Worm (Caenorhabditis elegans) whole organism, mixed stage, embryonic: Measurements from ENCODE around the gene C26D10.3.

ENCODE experiments used
- ceh-43 ChIP-seq: fragments of 200-800 bp; sonication (Bioruptor generic); optimal IDR thresholded peaks from 2 replicates; lab custom pipeline; 2018; ENCODE audit warnings: mild to moderate bottlenecking, missing genetic modification characterization, moderate library complexity, missing compliant biosample characterization
- ces-1 ChIP-seq: fragments of 150-350 bp; optimal IDR thresholded peaks from 2 replicates; lab custom pipeline; 2014; ENCODE audit warnings: missing biosample characterization, missing genetic modification reagents, missing genetic modification characterization
- elt-3 ChIP-seq: fragments of 150-350 bp; optimal IDR thresholded peaks from 2 replicates; lab custom pipeline; 2014; ENCODE audit warnings: missing biosample characterization, missing genetic modification characterization
- hlh-1 ChIP-seq: fragments of 150-350 bp; optimal IDR thresholded peaks from 2 replicates; lab custom pipeline; 2014; ENCODE audit warnings: missing biosample characterization, missing genetic modification reagents, missing genetic modification characterization
- lin-13 ChIP-seq: fragments of 150-350 bp; optimal IDR thresholded peaks from 2 replicates; lab custom pipeline; 2014; ENCODE audit warnings: missing biosample characterization, missing genetic modification characterization
- nhr-237 ChIP-seq: fragments of 150-350 bp; optimal IDR thresholded peaks from 2 replicates; lab custom pipeline; 2014; ENCODE audit warnings: missing biosample characterization, missing genetic modification characterization
- nhr-76 ChIP-seq: sonication (generic microtip); optimal IDR thresholded peaks from 2 replicates; lab custom pipeline; 2017; ENCODE audit warnings: missing biosample characterization, missing genetic modification characterization
- snpc-4 ChIP-seq: fragments of 150-350 bp; optimal IDR thresholded peaks from 2 replicates; lab custom pipeline; 2014; ENCODE audit warnings: missing biosample characterization, missing genetic modification characterization
- unc-62 ChIP-seq: fragments of 150-350 bp; optimal IDR thresholded peaks from 2 replicates; lab custom pipeline; 2014; ENCODE audit warnings: missing biosample characterization, missing genetic modification reagents, missing genetic modification characterization
- zip-8 ChIP-seq: fragments of 150-350 bp; optimal IDR thresholded peaks from 2 replicates; lab custom pipeline; 2014; ENCODE audit warnings: missing biosample characterization, missing genetic modification characterization
- ztf-11 ChIP-seq: fragments of 150-350 bp; optimal IDR thresholded peaks from 2 replicates; lab custom pipeline; 2014; ENCODE audit warnings: missing biosample characterization, missing genetic modification characterization

DNA sequence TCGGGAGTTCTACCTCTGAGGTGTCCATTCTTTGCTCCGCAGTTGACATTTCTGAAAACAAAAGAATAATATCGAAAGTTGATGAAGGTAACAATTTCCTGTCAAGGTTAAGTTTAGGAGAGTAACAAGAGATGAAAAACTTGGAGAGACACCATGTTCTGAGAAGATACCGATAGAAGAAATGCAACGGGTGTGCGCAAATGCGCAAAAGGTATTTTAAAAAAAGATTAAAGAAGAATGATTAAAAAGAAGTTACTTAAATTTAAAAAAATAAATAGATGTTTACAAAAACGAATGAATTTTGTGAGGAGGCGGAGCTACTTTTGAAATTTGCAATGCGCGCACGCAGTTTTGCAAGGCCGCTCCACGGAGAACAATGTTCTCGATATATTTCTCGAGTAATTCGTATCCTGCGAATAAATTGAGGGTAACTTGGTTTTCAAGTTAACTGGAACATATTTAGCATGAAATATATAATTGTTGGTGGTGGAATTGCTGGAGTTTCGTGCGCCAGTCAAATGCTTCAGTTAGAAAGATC lies at the start of gene C26D10.3, which contains the start of gene ran-3:
- TF ChIP-seq hlh-1 (tag; lab: Kevin White, UChicago) (peak; percentile 64), nhr-76 (tag; lab: Kevin White, UChicago) (no peak), ces-1 (GFP tag; lab: Kevin White, UChicago) (peak; percentile 29), ztf-11 (peak; percentile 43), snpc-4 (no peak), nhr-237 (tag; lab: Kevin White, UChicago) (no peak), elt-3 (no peak), unc-62 (GFP tag; lab: Kevin White, UChicago) (no peak), ceh-43 (GFP tag; lab: Kevin White, UChicago) (peak; percentile 8), lin-13 (tag; lab: Kevin White, UChicago) (peak; percentile 37), zip-8 (tag; lab: Kevin White, UChicago) (no peak)
